Worm (Caenorhabditis elegans) whole organism, mixed stage, embryonic: ENCODE results near the gene prp-6.

Source experiments
- ceh-39 ChIP-seq: fragments of 150-350 bp; optimal IDR thresholded peaks from 2 replicates; lab custom pipeline; 2014; ENCODE audit warnings: missing biosample characterization, missing genetic modification characterization
- elt-3 ChIP-seq: fragments of 150-350 bp; optimal IDR thresholded peaks from 2 replicates; lab custom pipeline; 2014; ENCODE audit warnings: missing biosample characterization, missing genetic modification characterization
- mab-5 ChIP-seq: fragments of 150-350 bp; optimal IDR thresholded peaks from 2 replicates; lab custom pipeline; 2014; ENCODE audit warnings: missing biosample characterization, missing genetic modification characterization
- mep-1 ChIP-seq: fragments of 150-350 bp; optimal IDR thresholded peaks from 2 replicates; lab custom pipeline; 2017; ENCODE audit warnings: missing biosample characterization, missing genetic modification reagents, missing genetic modification characterization, inconsistent platforms
- nhr-12 ChIP-seq: fragments of 150-350 bp; optimal IDR thresholded peaks from 2 replicates; lab custom pipeline; 2014; ENCODE audit warnings: missing biosample characterization, missing genetic modification characterization
- snpc-4 ChIP-seq: fragments of 150-350 bp; optimal IDR thresholded peaks from 2 replicates; lab custom pipeline; 2014; ENCODE audit warnings: missing biosample characterization, missing genetic modification characterization
- zip-8 ChIP-seq: fragments of 150-350 bp; optimal IDR thresholded peaks from 2 replicates; lab custom pipeline; 2014; ENCODE audit warnings: missing biosample characterization, missing genetic modification characterization
- ztf-11 ChIP-seq: fragments of 150-350 bp; optimal IDR thresholded peaks from 2 replicates; lab custom pipeline; 2014; ENCODE audit warnings: missing biosample characterization, missing genetic modification characterization

DNA sequence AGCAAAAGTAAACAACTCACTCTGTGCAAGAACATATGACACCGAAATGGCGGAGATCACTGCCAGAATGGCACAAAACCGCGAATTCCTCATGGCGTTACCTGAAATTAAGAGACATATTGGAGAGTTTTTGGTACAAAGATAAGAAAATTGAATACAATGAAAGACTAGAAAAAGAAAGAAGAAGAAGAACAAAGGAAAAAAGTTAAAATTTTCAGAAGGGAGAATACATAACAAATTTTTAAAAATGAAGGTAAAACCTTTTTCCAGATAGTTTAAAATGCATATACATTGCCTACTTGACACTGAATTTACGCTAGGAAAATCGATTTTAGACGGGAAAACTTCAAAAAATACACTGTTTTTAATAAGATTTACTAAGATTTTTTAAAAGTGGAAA, 21.0 kb upstream of the prp-6 start, which contains the start of gene lon-8:
- TF ChIP-seq snpc-4, result no peak
- no peak for TF ChIP-seq ztf-11 (tag; lab: Kevin White, UChicago)
- no peak for TF ChIP-seq zip-8 (tag; lab: Kevin White, UChicago)
- TF ChIP-seq nhr-12 (tag; lab: Kevin White, UChicago), result no peak
- TF ChIP-seq mep-1 (tag; lab: Kevin White, UChicago), result no peak
- TF ChIP-seq mab-5 (tag; lab: Kevin White, UChicago), result no peak
- no peak for TF ChIP-seq ceh-39 (tag; lab: Kevin White, UChicago)
- no peak for TF ChIP-seq elt-3
